Worm (Caenorhabditis elegans) whole organism, young adult: ENCODE measurements around the gene C56E6.7.

ENCODE experiments used
- B0035.1 ChIP-seq: sonication (generic microtip); optimal IDR thresholded peaks from 2 replicates; lab custom pipeline; 2016; ENCODE audit warnings: missing genetic modification characterization, mild to moderate bottlenecking, missing compliant biosample characterization, missing genotype, missing genetic modification reagents
- B0336.3 ChIP-seq: fragments of 200-800 bp; sonication (Bioruptor generic); IDR thresholded peaks from 2 replicates; pipeline ENCODE4 v1.3.6; 2022; ENCODE audit warnings: missing genetic modification characterization, missing compliant biosample characterization
- C17E4.6 ChIP-seq: fragments of 200-800 bp; sonication (Bioruptor generic); IDR thresholded peaks from 2 replicates; pipeline ENCODE4 v1.3.6; 2022; ENCODE audit warnings: missing genetic modification reagents, missing genetic modification characterization, missing compliant biosample characterization
- F33H1.4 ChIP-seq: fragments of 200-800 bp; sonication (Bioruptor generic); IDR thresholded peaks from 2 replicates; pipeline ENCODE4 v1.3.6; 2022; ENCODE audit warnings: missing genetic modification reagents, missing genetic modification characterization, missing compliant biosample characterization
- F55B11.4 ChIP-seq: sonication (generic microtip); optimal IDR thresholded peaks from 2 replicates; lab custom pipeline; 2016; ENCODE audit warnings: missing compliant biosample characterization, missing genetic modification characterization, borderline replicate concordance; ENCODE audit not compliant: insufficient read depth
- F57A8.1 ChIP-seq: fragments of 200-800 bp; sonication (Bioruptor generic); optimal IDR thresholded peaks from 2 replicates; lab custom pipeline; 2018; ENCODE audit warnings: mild to moderate bottlenecking, missing genetic modification characterization, moderate library complexity, missing compliant biosample characterization
- K12H6.12 ChIP-seq: fragments of 200-800 bp; sonication (Bioruptor generic); optimal IDR thresholded peaks from 2 replicates; lab custom pipeline; 2018; ENCODE audit warnings: mild to moderate bottlenecking, missing genetic modification characterization, missing compliant biosample characterization
- T07F8.4 ChIP-seq: sonication (generic microtip); optimal IDR thresholded peaks from 2 replicates; lab custom pipeline; 2016; ENCODE audit warnings: mild to moderate bottlenecking, missing genetic modification characterization, moderate library complexity, missing compliant biosample characterization
- Y53F4B.3 ChIP-seq: fragments of 200-800 bp; sonication (Bioruptor generic); IDR thresholded peaks from 2 replicates; pipeline ENCODE4 v1.3.6; 2022; ENCODE audit warnings: missing genetic modification reagents, missing genetic modification characterization, missing compliant biosample characterization
- Y67H2A.10 ChIP-seq: fragments of 200-800 bp; sonication (Bioruptor generic); conservative IDR thresholded peaks from 2 replicates; pipeline ENCODE4 v1.3.6; 2022; ENCODE audit warnings: missing genetic modification reagents, missing genetic modification characterization, missing compliant biosample characterization
- aptf-2 ChIP-seq: fragments of 200-800 bp; sonication (Bioruptor generic); conservative IDR thresholded peaks from 2 replicates; pipeline ENCODE4 v1.3.6; 2022; ENCODE audit warnings: missing genetic modification reagents, missing genetic modification characterization, missing compliant biosample characterization
- athp-1 ChIP-seq: sonication (generic microtip); optimal IDR thresholded peaks from 2 replicates; lab custom pipeline; 2017; ENCODE audit warnings: mild to moderate bottlenecking, missing genetic modification characterization, missing compliant biosample characterization
- attf-3 ChIP-seq: fragments of 200-800 bp; sonication (Bioruptor generic); conservative IDR thresholded peaks from 2 replicates; pipeline ENCODE4 v1.3.6; 2022; ENCODE audit warnings: missing genetic modification reagents, missing genetic modification characterization, missing compliant biosample characterization
- ceh-27 ChIP-seq: fragments of 200-800 bp; sonication (Bioruptor generic); optimal IDR thresholded peaks from 2 replicates; lab custom pipeline; 2018; ENCODE audit warnings: mild to moderate bottlenecking, missing genetic modification characterization, moderate library complexity, missing compliant biosample characterization
- die-1 ChIP-seq: sonication (generic microtip); optimal IDR thresholded peaks from 2 replicates; lab custom pipeline; 2016; ENCODE audit warnings: missing genotype, mild to moderate bottlenecking, missing genetic modification characterization, missing compliant biosample characterization
- dpff-1 ChIP-seq: sonication (generic microtip); optimal IDR thresholded peaks from 2 replicates; lab custom pipeline; 2017; ENCODE audit warnings: mild to moderate bottlenecking, missing genetic modification characterization, missing compliant biosample characterization
- ets-4 ChIP-seq: fragments of 200-800 bp; sonication (Bioruptor generic); optimal IDR thresholded peaks from 2 replicates; lab custom pipeline; 2018; ENCODE audit warnings: mild to moderate bottlenecking, missing genetic modification characterization, missing compliant biosample characterization
- hlh-26 ChIP-seq: fragments of 200-800 bp; sonication (Bioruptor generic); conservative IDR thresholded peaks from 2 replicates; pipeline ENCODE4 v1.3.6; 2022; ENCODE audit warnings: missing genetic modification reagents, missing genetic modification characterization, missing compliant biosample characterization
- hrde-1 ChIP-seq: sonication (generic microtip); optimal IDR thresholded peaks from 2 replicates; lab custom pipeline; 2016; ENCODE audit warnings: missing genetic modification characterization, mild to moderate bottlenecking, missing compliant biosample characterization, moderate library complexity, missing genotype, missing genetic modification reagents, borderline replicate concordance
- let-607 ChIP-seq, 2 experiments: fragments of 200-800 bp in 1 of 2; sonication (Bioruptor generic) in 1 of 2; sonication (generic microtip) in 1 of 2; optimal IDR thresholded peaks; 2 replicates each; lab custom pipeline; 2016 to 2018; ENCODE audit warnings: mild to moderate bottlenecking in 2 of 2, missing compliant biosample characterization in 2 of 2, missing genetic modification characterization in 2 of 2, moderate library complexity in 2 of 2, missing genotype in 1 of 2
- lin-26 ChIP-seq: fragments of 200-800 bp; sonication (Bioruptor generic); IDR thresholded peaks from 2 replicates; pipeline ENCODE4 v1.3.6; 2022; ENCODE audit warnings: missing genetic modification reagents, missing genetic modification characterization, missing compliant biosample characterization
- lin-54 ChIP-seq: fragments of 200-800 bp; sonication (Bioruptor generic); optimal IDR thresholded peaks from 2 replicates; lab custom pipeline; 2018; ENCODE audit warnings: mild to moderate bottlenecking, missing genetic modification characterization, missing compliant biosample characterization
- lir-1 ChIP-seq: fragments of 200-800 bp; sonication (Bioruptor generic); conservative IDR thresholded peaks from 2 replicates; pipeline ENCODE4 v1.3.6; 2022; ENCODE audit warnings: missing genetic modification reagents, missing genetic modification characterization, missing compliant biosample characterization
- lsy-27 ChIP-seq: sonication (generic microtip); optimal IDR thresholded peaks from 2 replicates; lab custom pipeline; 2017; ENCODE audit warnings: missing genetic modification characterization, mild to moderate bottlenecking, missing compliant biosample characterization, antibody characterized with exemption, missing genotype, borderline replicate concordance; ENCODE audit not compliant: insufficient read depth
- madf-6 ChIP-seq: fragments of 200-800 bp; sonication (Bioruptor generic); IDR thresholded peaks from 2 replicates; pipeline ENCODE4 v1.3.6; 2022; ENCODE audit warnings: missing genetic modification reagents, missing genetic modification characterization, missing compliant biosample characterization
- madf-8 ChIP-seq: fragments of 200-800 bp; sonication (Bioruptor generic); conservative IDR thresholded peaks from 2 replicates; pipeline ENCODE4 v1.3.6; 2022; ENCODE audit warnings: missing genetic modification reagents, missing genetic modification characterization, missing compliant biosample characterization
- mcd-1 ChIP-seq: fragments of 200-800 bp; sonication (Bioruptor generic); IDR thresholded peaks from 2 replicates; pipeline ENCODE4 v1.3.6; 2022; ENCODE audit warnings: missing genetic modification reagents, missing genetic modification characterization, missing compliant biosample characterization
- mel-28 ChIP-seq: sonication (generic microtip); optimal IDR thresholded peaks from 2 replicates; lab custom pipeline; 2016; ENCODE audit warnings: borderline replicate concordance, mild to moderate bottlenecking, missing genetic modification characterization, missing compliant biosample characterization
- nfya-2 ChIP-seq: fragments of 200-800 bp; sonication (Bioruptor generic); IDR thresholded peaks from 2 replicates; pipeline ENCODE4 v1.3.6; 2022; ENCODE audit warnings: missing genetic modification reagents, missing genetic modification characterization, missing compliant biosample characterization
- nhr-90 ChIP-seq: sonication (generic microtip); optimal IDR thresholded peaks from 2 replicates; lab custom pipeline; 2016; ENCODE audit warnings: missing genotype, mild to moderate bottlenecking, missing genetic modification characterization, missing compliant biosample characterization
- pha-4 ChIP-seq: fragments of 150-350 bp; sonication (generic microtip); optimal IDR thresholded peaks from 2 replicates; lab custom pipeline; 2014; ENCODE audit warnings: missing biosample characterization, missing genetic modification reagents, missing genetic modification characterization
- rcor-1 ChIP-seq: fragments of 200-800 bp; sonication (Bioruptor generic); IDR thresholded peaks from 2 replicates; pipeline ENCODE4 v1.3.6; 2022; ENCODE audit warnings: missing genetic modification reagents, missing genetic modification characterization, missing compliant biosample characterization
- rec-8 ChIP-seq, 2 experiments: sonication (generic microtip); optimal IDR thresholded peaks; 2 replicates each; lab custom pipeline; 2016; ENCODE audit warnings: mild to moderate bottlenecking in 2 of 2, missing genetic modification characterization in 2 of 2, missing genetic modification reagents in 2 of 2, missing genotype in 2 of 2, missing biosample characterization in 1 of 2, missing compliant biosample characterization in 1 of 2, moderate library complexity in 1 of 2
- repo-1 ChIP-seq: sonication (generic microtip); optimal IDR thresholded peaks from 2 replicates; lab custom pipeline; 2017; ENCODE audit warnings: mild to moderate bottlenecking, missing genetic modification characterization, missing compliant biosample characterization
- rpc-1 ChIP-seq, 2 experiments: fragments of 150-350 bp in 1 of 2; sonication (generic microtip) in 1 of 2; optimal IDR thresholded peaks; 2 replicates each; lab custom pipeline; 2014 to 2018; ENCODE audit warnings: missing biosample characterization in 1 of 2, missing genetic modification characterization in 1 of 2, missing genetic modification reagents in 1 of 2, missing genotype in 1 of 2
- sdz-38 ChIP-seq: sonication (generic microtip); optimal IDR thresholded peaks from 2 replicates; lab custom pipeline; 2016; ENCODE audit warnings: missing genotype, missing genetic modification characterization, missing compliant biosample characterization
- snpc-1.1 ChIP-seq: sonication (generic microtip); optimal IDR thresholded peaks from 2 replicates; lab custom pipeline; 2017; ENCODE audit warnings: missing genetic modification characterization, mild to moderate bottlenecking, missing compliant biosample characterization, antibody characterized with exemption, moderate library complexity, missing genotype, missing genetic modification reagents; ENCODE audit not compliant: insufficient read depth
- snpc-1.3 ChIP-seq: sonication (generic microtip); optimal IDR thresholded peaks from 2 replicates; lab custom pipeline; 2017; ENCODE audit warnings: missing genetic modification characterization, mild to moderate bottlenecking, missing compliant biosample characterization, antibody characterized with exemption, moderate library complexity, missing genotype, missing genetic modification reagents; ENCODE audit not compliant: insufficient read depth
- somi-1 ChIP-seq: fragments of 200-800 bp; sonication (Bioruptor generic); optimal IDR thresholded peaks from 2 replicates; lab custom pipeline; 2018; ENCODE audit warnings: mild to moderate bottlenecking, missing genetic modification characterization, missing compliant biosample characterization
- tbp1 ChIP-seq: fragments of 200-800 bp; sonication (Bioruptor generic); optimal IDR thresholded peaks from 2 replicates; lab custom pipeline; 2018; ENCODE audit warnings: mild to moderate bottlenecking, missing genetic modification characterization, missing compliant biosample characterization
- unc-62 ChIP-seq: fragments of 150-350 bp; optimal IDR thresholded peaks from 2 replicates; lab custom pipeline; 2014; ENCODE audit warnings: missing biosample characterization, missing genetic modification reagents, missing genetic modification characterization
- zfh-2 ChIP-seq: fragments of 200-800 bp; sonication (Bioruptor generic); conservative IDR thresholded peaks from 2 replicates; pipeline ENCODE4 v1.3.6; 2022; ENCODE audit warnings: missing genetic modification reagents, missing genetic modification characterization, missing compliant biosample characterization
- ztf-25 ChIP-seq: fragments of 200-800 bp; sonication (Bioruptor generic); IDR thresholded peaks from 2 replicates; pipeline ENCODE4 v1.3.6; 2022; ENCODE audit warnings: missing genetic modification reagents, missing genetic modification characterization, missing compliant biosample characterization
- ztf-28 ChIP-seq: fragments of 200-800 bp; sonication (Bioruptor generic); IDR thresholded peaks from 2 replicates; pipeline ENCODE4 v1.3.6; 2022; ENCODE audit warnings: missing genetic modification reagents, missing genetic modification characterization, missing compliant biosample characterization
- ztf-3 ChIP-seq: fragments of 200-800 bp; sonication (Bioruptor generic); optimal IDR thresholded peaks from 2 replicates; lab custom pipeline; 2018; ENCODE audit warnings: mild to moderate bottlenecking, missing genetic modification characterization, missing compliant biosample characterization
- ztf-6 ChIP-seq: fragments of 200-800 bp; sonication (Bioruptor generic); IDR thresholded peaks from 2 replicates; pipeline ENCODE4 v1.3.6; 2022; ENCODE audit warnings: missing genetic modification reagents, missing genetic modification characterization, missing compliant biosample characterization

Gene C56E6.7

DNA sequence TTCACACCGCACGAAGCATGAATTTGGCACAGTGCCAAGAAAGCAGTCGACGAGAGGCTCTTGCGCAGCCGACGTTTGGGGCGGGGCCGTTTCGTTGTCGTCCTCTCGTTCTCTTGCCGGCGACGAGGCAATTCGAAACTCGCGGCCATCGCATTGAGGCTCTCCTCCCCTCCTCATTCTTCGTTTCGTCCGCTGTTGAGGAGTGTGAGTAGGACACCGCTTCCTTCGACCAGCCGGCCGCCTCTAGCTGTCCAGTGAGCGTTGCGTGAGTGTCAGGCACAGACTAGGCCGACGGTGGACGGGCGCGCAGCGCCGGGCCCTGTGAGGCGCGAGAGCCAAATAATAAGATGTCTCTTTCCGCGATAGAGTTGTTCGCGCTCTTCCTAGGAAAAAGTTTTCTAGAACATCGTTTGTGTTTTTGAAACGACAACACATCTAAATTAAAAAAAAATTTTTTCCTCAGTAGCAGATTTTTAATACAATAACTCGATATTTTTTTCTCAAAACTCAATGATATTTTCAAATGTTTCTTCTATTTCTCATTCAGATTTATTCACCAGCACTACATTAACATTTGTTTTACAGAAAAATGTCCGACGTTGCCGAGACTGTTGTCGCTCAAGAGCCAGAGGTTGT, 24.4 kb upstream of the C56E6.7 start, which contains the start of the genes T28D9.11 and T28D9.1 (continued):
- TF ChIP-seq pha-4 (tag; lab: Kevin White, UChicago): no peak
- TF ChIP-seq snpc-1.1: no peak
- TF ChIP-seq ztf-28: no peak
- TF ChIP-seq lsy-27: no peak
- TF ChIP-seq athp-1 (tag; lab: Kevin White, UChicago): no peak
- TF ChIP-seq hlh-26 (GFP tag; lab: Robert Waterston, UW): no peak
- no peak for TF ChIP-seq unc-62 (GFP tag; lab: Kevin White, UChicago)
- TF ChIP-seq rpc-1 (optimal IDR thresholded peaks at IDR 0.05; lab: Kevin White, UChicago): no peak
- no peak for TF ChIP-seq rpc-1 (tag; optimal IDR thresholded peaks at IDR 0.05; lab: Kevin White, UChicago)
- TF ChIP-seq ceh-27 (GFP tag; lab: Kevin White, UChicago): peak; percentile 71
- TF ChIP-seq somi-1 (GFP tag; lab: Kevin White, UChicago): no peak
- TF ChIP-seq hrde-1 (tag; lab: Kevin White, UChicago): no peak
- TF ChIP-seq F57A8.1 (GFP tag; lab: Kevin White, UChicago): no peak
- no peak for TF ChIP-seq ztf-6 (GFP tag; lab: Robert Waterston, UW)
- TF ChIP-seq T07F8.4 (tag; lab: Kevin White, UChicago): no peak
- no peak for TF ChIP-seq Y53F4B.3 (GFP tag; lab: Robert Waterston, UW)
- 0 out of 2 replicates have a peak, but pooled peaks have one; percentile 28 for TF ChIP-seq attf-3 (GFP tag; lab: Robert Waterston, UW)
- TF ChIP-seq sdz-38 (tag; lab: Kevin White, UChicago): no peak
- peak; percentile 64 for TF ChIP-seq K12H6.12 (tag; lab: Kevin White, UChicago)
- no peak for TF ChIP-seq lir-1
- peak; percentile 46 for TF ChIP-seq lin-54 (GFP tag; lab: Kevin White, UChicago)
- no peak for TF ChIP-seq nhr-90 (tag; lab: Kevin White, UChicago)
- TF ChIP-seq B0336.3 (GFP tag; lab: Robert Waterston, UW): no peak
- peak; percentile 49 for TF ChIP-seq F33H1.4
- no peak for TF ChIP-seq madf-6 (GFP tag; lab: Robert Waterston, UW)
- peak; percentile 99 for TF ChIP-seq zfh-2
- no peak for TF ChIP-seq Y67H2A.10 (GFP tag; lab: Robert Waterston, UW)
- no peak for TF ChIP-seq ets-4
- TF ChIP-seq ztf-3 (GFP tag; lab: Kevin White, UChicago): no peak
- TF ChIP-seq die-1 (tag; lab: Kevin White, UChicago): peak; percentile 2
- TF ChIP-seq mcd-1 (GFP tag; lab: Robert Waterston, UW): peak; percentile 66
- no peak for TF ChIP-seq dpff-1 (tag; lab: Kevin White, UChicago)
- peak; percentile 23; the same call in 1 of the 2 replicates for TF ChIP-seq madf-8 (GFP tag; lab: Robert Waterston, UW)
- TF ChIP-seq repo-1: no peak
- TF ChIP-seq rec-8 (tag; optimal IDR thresholded peaks at IDR 0.05; lab: Kevin White, UChicago): no peak
- TF ChIP-seq ztf-25 (GFP tag; lab: Robert Waterston, UW): no peak
- no peak for TF ChIP-seq C17E4.6
- no peak for TF ChIP-seq F55B11.4 (tag; lab: Kevin White, UChicago)
- TF ChIP-seq aptf-2 (GFP tag; lab: Robert Waterston, UW): no peak
- no peak for TF ChIP-seq tbp1 (GFP tag; lab: Kevin White, UChicago)
- no peak for TF ChIP-seq mel-28 (tag; lab: Kevin White, UChicago)
- TF ChIP-seq rcor-1 (GFP tag; lab: Robert Waterston, UW): peak; percentile 60
- no peak for TF ChIP-seq nfya-2
- no peak for TF ChIP-seq let-607 (tag; optimal IDR thresholded peaks at IDR 0.05; lab: Kevin White, UChicago)
- no peak for TF ChIP-seq snpc-1.3
- TF ChIP-seq B0035.1: no peak
- TF ChIP-seq lin-26 (GFP tag; lab: Robert Waterston, UW): peak; percentile 61; the same call in 1 of the 2 replicates
